Worm (Caenorhabditis elegans): Measurements from ENCODE around the gene Y38H6C.21.

Gene Y38H6C.21

DNA sequence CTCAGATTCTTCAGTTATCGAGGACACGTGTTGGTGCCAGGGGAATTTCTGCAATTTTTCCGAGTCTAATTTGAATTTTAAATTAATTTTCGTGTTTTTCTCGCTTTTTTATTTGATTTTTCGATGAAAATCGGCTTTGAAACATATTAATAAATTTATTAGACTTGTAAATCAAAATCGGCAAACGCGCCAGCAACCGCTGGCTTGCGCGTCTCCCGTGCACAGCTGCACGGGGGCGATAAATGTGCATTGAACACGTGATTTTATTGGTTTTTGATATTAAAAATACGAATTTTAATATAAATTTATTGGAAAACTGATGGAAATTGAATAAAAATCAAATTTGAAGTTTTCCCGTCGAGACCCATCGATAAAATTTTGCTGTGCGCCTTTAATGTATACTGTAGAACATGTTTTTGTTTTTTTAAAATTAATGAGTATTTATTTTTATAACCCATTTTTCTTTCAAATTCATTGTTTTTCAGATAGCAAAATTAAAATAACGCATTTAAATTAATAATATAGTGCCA lies 25.5 kb upstream of the Y38H6C.21 start, which contains the start of gene F26F2.7 (continued):
- TF ChIP-seq let-607 (tag; optimal IDR thresholded peaks at IDR 0.05) (peak; percentile 33 to 81), die-1 (tag; optimal IDR thresholded peaks at IDR 0.05) (no peak), hrde-1 (tag; optimal IDR thresholded peaks at IDR 0.05; ENCODE audit: borderline replicate concordance) (no peak), fkh-3 (tag; optimal IDR thresholded peaks at IDR 0.05) (no peak), ceh-79 (tag; optimal IDR thresholded peaks at IDR 0.05) (peak; percentile 29), zfh-2 (GFP tag; conservative IDR thresholded peaks at IDR 0.05) (peak; percentile 80), Y95B8A.8 (GFP tag; IDR thresholded peaks at IDR 0.05) (peak; percentile 82; the same call in 1 of the 2 replicates), attf-3 (GFP tag; conservative IDR thresholded peaks at IDR 0.05) (peak; percentile 58), ztf-18 (tag; optimal IDR thresholded peaks at IDR 0.05) (peak; percentile 99), ztf-3 (GFP tag; optimal IDR thresholded peaks at IDR 0.05) (no peak), gei-17 (GFP tag; optimal IDR thresholded peaks at IDR 0.05) (peak; percentile 41), pbrm-1 (GFP tag; IDR thresholded peaks at IDR 0.05) (peak; percentile 93), ztf-26 (tag; optimal IDR thresholded peaks at IDR 0.05) (peak; percentile 76), lir-1 (GFP tag; conservative IDR thresholded peaks at IDR 0.05) (peak; percentile 80; the same call in 1 of the 2 replicates), hsf-1 (GFP tag; IDR thresholded peaks at IDR 0.05) (no peak), somi-1 (GFP tag; optimal IDR thresholded peaks at IDR 0.05) (peak; percentile 29), bed-1 (GFP tag; IDR thresholded peaks at IDR 0.05) (no peak), madf-8 (GFP tag; conservative IDR thresholded peaks at IDR 0.05) (peak; percentile 99), ztf-22 (GFP tag; optimal IDR thresholded peaks at IDR 0.05) (no peak), ama-1 (optimal IDR thresholded peaks at IDR 0.05) (no peak), ama-1 (GFP tag; optimal IDR thresholded peaks at IDR 0.05) (no peak), mes-4 (tag; optimal IDR thresholded peaks at IDR 0.05) (no peak), efl-1 (GFP tag; optimal IDR thresholded peaks at IDR 0.05) (peak; percentile 57), B0336.3 (GFP tag; IDR thresholded peaks at IDR 0.05) (peak; percentile 97), T26A5.8 (tag; optimal IDR thresholded peaks at IDR 0.05) (no peak), ztf-25 (GFP tag; IDR thresholded peaks at IDR 0.05) (no peak), snpc-1.3 (tag; optimal IDR thresholded peaks at IDR 0.05; ENCODE audit: insufficient read depth) (peak; percentile 44), nhr-80 (tag; optimal IDR thresholded peaks at IDR 0.05) (peak; percentile 80), egrh-3 (GFP tag; IDR thresholded peaks at IDR 0.05) (peak; percentile 58; the same call in 1 of the 2 replicates), sptf-2 (GFP tag; optimal IDR thresholded peaks at IDR 0.05) (peak; percentile 37), egl-44 (GFP tag; IDR thresholded peaks at IDR 0.05) (no peak)

DNA sequence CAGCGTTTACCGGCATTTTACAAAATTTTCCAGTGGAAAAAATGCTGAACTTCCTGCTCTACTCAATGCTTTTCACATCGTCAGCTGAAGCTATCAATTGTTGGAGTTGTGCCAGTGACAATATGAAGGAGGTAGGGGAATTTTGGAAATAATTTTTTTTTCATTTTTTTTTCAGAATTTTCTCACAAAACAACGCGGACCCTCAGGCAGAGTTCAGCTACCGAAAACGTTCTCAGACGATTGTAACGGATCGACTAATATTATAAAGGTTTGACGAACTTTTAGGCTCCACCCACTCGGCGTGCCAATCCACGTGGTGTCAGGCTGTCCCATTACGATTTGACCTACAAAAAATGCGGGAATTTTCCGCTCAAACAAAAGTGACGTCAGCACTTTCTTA lies 24.5 kb upstream of the Y38H6C.21 start, which contains the start of gene F26F2.8:
Gene F26F2.8 (plus strand): TSS at position 13 of the 400 bp plus-strand sequence.
- TF ChIP-seq lin-26 (GFP tag; IDR thresholded peaks at IDR 0.05) = no peak
- TF ChIP-seq attf-6 (GFP tag; IDR thresholded peaks at IDR 0.05) = no peak
- TF ChIP-seq ceh-91 (GFP tag; IDR thresholded peaks at IDR 0.05) = no peak
- TF ChIP-seq ceh-27 (GFP tag; optimal IDR thresholded peaks at IDR 0.05) = no peak
- TF ChIP-seq sea-2 (GFP tag; IDR thresholded peaks at IDR 0.05) = no peak
- no peak for TF ChIP-seq K11D2.4 (GFP tag; IDR thresholded peaks at IDR 0.05)
- no peak for TF ChIP-seq lin-35 (GFP tag; optimal IDR thresholded peaks at IDR 0.05)
- no peak for TF ChIP-seq ztf-25 (GFP tag; IDR thresholded peaks at IDR 0.05)
- TF ChIP-seq Y79H2A.3 (GFP tag; conservative IDR thresholded peaks at IDR 0.05) = no peak
- no peak for TF ChIP-seq akir-1 (GFP tag; optimal IDR thresholded peaks at IDR 0.05)
- TF ChIP-seq Y53G8AR.9 (GFP tag; conservative IDR thresholded peaks at IDR 0.05) = no peak
- no peak for TF ChIP-seq fkh-3 (tag; optimal IDR thresholded peaks at IDR 0.05)
- TF ChIP-seq C17E4.6 (GFP tag; IDR thresholded peaks at IDR 0.05) = no peak
- TF ChIP-seq F22D6.2 (tag; optimal IDR thresholded peaks at IDR 0.05) = no peak
- no peak for TF ChIP-seq F57A8.1 (GFP tag; optimal IDR thresholded peaks at IDR 0.05)
- TF ChIP-seq nhr-27 (tag; optimal IDR thresholded peaks at IDR 0.05) = no peak
- TF ChIP-seq zfh-2 (GFP tag; conservative IDR thresholded peaks at IDR 0.05) = no peak
- TF ChIP-seq F57C9.4 (tag; optimal IDR thresholded peaks at IDR 0.05) = no peak
- TF ChIP-seq ets-4 (GFP tag; optimal IDR thresholded peaks at IDR 0.05) = no peak
